Worm (Caenorhabditis elegans) whole organism, L3 larva: ENCODE data around the gene gldi-10.

ENCODE experiments used
- ama-1 ChIP-seq: fragments of 150-350 bp; optimal IDR thresholded peaks from 2 replicates; lab custom pipeline; 2018
- ceh-28 ChIP-seq: fragments of 150-350 bp; optimal IDR thresholded peaks from 2 replicates; lab custom pipeline; 2014; ENCODE audit warnings: missing biosample characterization, missing genetic modification reagents, missing genetic modification characterization
- egl-27 ChIP-seq: sonication (generic microtip); optimal IDR thresholded peaks from 4 replicates; lab custom pipeline; 2017; ENCODE audit warnings: missing biosample characterization, missing genetic modification reagents, missing genetic modification characterization
- elt-2 ChIP-seq: sonication (generic microtip); optimal IDR thresholded peaks from 2 replicates; lab custom pipeline; 2016; ENCODE audit warnings: missing genetic modification reagents, mild to moderate bottlenecking, missing genetic modification characterization, missing compliant biosample characterization
- nhr-23 ChIP-seq: fragments of 150-350 bp; optimal IDR thresholded peaks from 2 replicates; lab custom pipeline; 2014; ENCODE audit warnings: missing biosample characterization, missing genetic modification reagents, missing genetic modification characterization
- nhr-237 ChIP-seq: fragments of 150-350 bp; optimal IDR thresholded peaks from 2 replicates; lab custom pipeline; 2014; ENCODE audit warnings: missing biosample characterization, missing genetic modification characterization
- nhr-77 ChIP-seq: fragments of 150-350 bp; optimal IDR thresholded peaks from 2 replicates; lab custom pipeline; 2014; ENCODE audit warnings: missing biosample characterization, missing genetic modification characterization
- pha-4 ChIP-seq: fragments of 150-350 bp; optimal IDR thresholded peaks from 2 replicates; lab custom pipeline; 2014; ENCODE audit warnings: missing biosample characterization, missing genetic modification reagents, missing genetic modification characterization
- pqm-1 ChIP-seq: fragments of 150-350 bp; optimal IDR thresholded peaks from 2 replicates; lab custom pipeline; 2017; ENCODE audit warnings: missing biosample characterization, missing genetic modification characterization, inconsistent platforms
- skn-1 ChIP-seq: fragments of 150-350 bp; optimal IDR thresholded peaks from 2 replicates; lab custom pipeline; 2014; ENCODE audit warnings: missing biosample characterization, missing genetic modification characterization
- unc-62 ChIP-seq: fragments of 150-350 bp; sonication (generic microtip); optimal IDR thresholded peaks from 4 replicates; lab custom pipeline; 2014; ENCODE audit warnings: missing biosample characterization, missing genetic modification reagents, missing genetic modification characterization

DNA sequence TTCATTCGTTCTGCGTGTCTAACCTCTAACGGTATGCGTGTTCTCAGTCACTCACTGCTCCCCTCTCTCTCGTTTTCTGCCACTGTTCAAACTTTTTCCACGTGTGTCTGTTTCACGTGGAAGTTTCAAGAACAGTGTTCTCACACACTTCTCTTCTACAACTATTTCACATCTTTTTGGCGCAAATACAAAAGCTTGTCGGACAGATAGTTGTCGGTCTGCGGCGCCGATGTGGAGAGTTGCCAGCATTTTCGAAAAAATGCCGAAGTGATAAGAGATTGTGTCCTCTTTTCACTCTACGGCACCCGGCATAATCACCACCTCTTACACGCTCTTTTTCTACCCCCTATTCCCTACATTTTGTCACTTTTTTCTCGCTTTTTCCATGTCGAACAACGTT, 19.3 kb downstream of the gldi-10 start:
- TF ChIP-seq ama-1 (lab: Kevin White, UChicago) (no peak), pqm-1 (tag; lab: Kevin White, UChicago) (peak; percentile 14), egl-27 (tag; lab: Kevin White, UChicago) (no peak), pha-4 (tag; lab: Kevin White, UChicago) (peak; percentile 31), nhr-23 (tag; lab: Kevin White, UChicago) (no peak), elt-2 (tag; lab: Kevin White, UChicago) (peak; percentile 79), skn-1 (no peak), ceh-28 (tag; lab: Kevin White, UChicago) (no peak), nhr-77 (tag; lab: Kevin White, UChicago) (no peak), nhr-237 (tag; lab: Kevin White, UChicago) (no peak), unc-62 (no peak)
